Fruit fly (Drosophila melanogaster): Measurements from ENCODE around the gene gammaSnap2.
A peak's percentile ranks its signal among the peaks of the same experiment; 100 is the strongest.

Gene gammaSnap2

dm6 chr3R:10109938-10110337, 11.3 kb downstream of the gammaSnap2 start, which contains the start of gene Fmr1 (continued):
- peak; percentile 41 for TF ChIP-seq gsb-n (tag; optimal IDR thresholded peaks at IDR 0.05)
- no peak for TF ChIP-seq Jarid2 (GFP tag; optimal IDR thresholded peaks at IDR 0.05)
- TF ChIP-seq CG8478 (optimal IDR thresholded peaks at IDR 0.05): no peak
- no peak for TF ChIP-seq CG7556 (GFP tag; optimal IDR thresholded peaks at IDR 0.05)
- TF ChIP-seq CG7987 (GFP tag; optimal IDR thresholded peaks at IDR 0.05): peak; percentile 52
- no peak for TF ChIP-seq dimm (GFP tag; IDR thresholded peaks at IDR 0.05)
- no peak for TF ChIP-seq CG17612 (GFP tag; IDR thresholded peaks at IDR 0.05)
- TF ChIP-seq Hand (GFP tag; optimal IDR thresholded peaks at IDR 0.05): no peak
- no peak for TF ChIP-seq Ssrp (tag; optimal IDR thresholded peaks at IDR 0.05)
- TF ChIP-seq CG7963 (GFP tag; IDR thresholded peaks at IDR 0.05; ENCODE audit: partially characterized antibody): no peak
- peak; percentile 36 for TF ChIP-seq twi (tag; optimal IDR thresholded peaks at IDR 0.05)
- peak; percentile 30 to 73 for TF ChIP-seq tll (GFP tag; optimal IDR thresholded peaks at IDR 0.05)
- TF ChIP-seq CG6254 (GFP tag; optimal IDR thresholded peaks at IDR 0.05): no peak
- TF ChIP-seq NfI (GFP tag; optimal IDR thresholded peaks at IDR 0.05): peak; percentile 67
- peak in 1 of 3 experiments; percentile 45 for TF ChIP-seq lola (GFP tag; optimal IDR thresholded peaks at IDR 0.05)
- TF ChIP-seq CG6765 (GFP tag; optimal IDR thresholded peaks at IDR 0.05): no peak
- TF ChIP-seq Atf3 (GFP tag; optimal IDR thresholded peaks at IDR 0.05): peak; percentile 7
- peak; percentile 33 for TF ChIP-seq Fer2 (tag; optimal IDR thresholded peaks at IDR 0.05)
- peak; percentile 55; the same call in 1 of the 2 replicates for TF ChIP-seq Ptx1 (GFP tag; IDR thresholded peaks at IDR 0.05)
- no peak for TF ChIP-seq Hey (tag; optimal IDR thresholded peaks at IDR 0.05)
- TF ChIP-seq CHES-1-like (GFP tag; optimal IDR thresholded peaks at IDR 0.05): peak; percentile 72
- TF ChIP-seq CG33213 (GFP tag; optimal IDR thresholded peaks at IDR 0.05): peak; percentile 67
- TF ChIP-seq shn (GFP tag; optimal IDR thresholded peaks at IDR 0.05): peak; percentile 60
- peak; percentile 73 for TF ChIP-seq Dad (GFP tag; optimal IDR thresholded peaks at IDR 0.05)
- TF ChIP-seq oc (tag; optimal IDR thresholded peaks at IDR 0.05): no peak
- TF ChIP-seq Max (GFP tag; optimal IDR thresholded peaks at IDR 0.05): peak; percentile 42
- peak; percentile 42 for TF ChIP-seq Sox102F (GFP tag; optimal IDR thresholded peaks at IDR 0.05)
- no peak for TF ChIP-seq ro (GFP tag; IDR thresholded peaks at IDR 0.05)
- no peak for TF ChIP-seq scrt (GFP tag; optimal IDR thresholded peaks at IDR 0.05)
- 0 out of 2 replicates have a peak, but pooled peaks have one; percentile 32 for TF ChIP-seq E2f1 (GFP tag; IDR thresholded peaks at IDR 0.05)
- peak; percentile 65 for TF ChIP-seq grau (tag; optimal IDR thresholded peaks at IDR 0.05)
- no peak for TF ChIP-seq sc (optimal IDR thresholded peaks at IDR 0.05)
- TF ChIP-seq sc (GFP tag; optimal IDR thresholded peaks at IDR 0.05): no peak
- TF ChIP-seq sd (tag; optimal IDR thresholded peaks at IDR 0.05): no peak
- no peak for TF ChIP-seq GATAe (GFP tag; conservative IDR thresholded peaks at IDR 0.05)
- peak; percentile 44 for TF ChIP-seq vfl (GFP tag; optimal IDR thresholded peaks at IDR 0.05)
- TF ChIP-seq unc-4 (GFP tag; IDR thresholded peaks at IDR 0.05; ENCODE audit: partially characterized antibody): no peak
- peak; percentile 49 for TF ChIP-seq slp2 (GFP tag; optimal IDR thresholded peaks at IDR 0.05)
- TF ChIP-seq Sox100B (GFP tag; optimal IDR thresholded peaks at IDR 0.05): no peak
- no peak for TF ChIP-seq CG10565 (GFP tag; optimal IDR thresholded peaks at IDR 0.05)
- peak; percentile 33 for TF ChIP-seq CG10147 (GFP tag; optimal IDR thresholded peaks at IDR 0.05)
- TF ChIP-seq CG17829 (tag; optimal IDR thresholded peaks at IDR 0.05): peak; percentile 61
- no peak for TF ChIP-seq usp (GFP tag; optimal IDR thresholded peaks at IDR 0.05)
- TF ChIP-seq ind (GFP tag; optimal IDR thresholded peaks at IDR 0.05): peak; percentile 64
- TF ChIP-seq lab (GFP tag; optimal IDR thresholded peaks at IDR 0.05): no peak
- peak; percentile 63 for TF ChIP-seq CG4617 (GFP tag; optimal IDR thresholded peaks at IDR 0.05; ENCODE audit: borderline replicate concordance)
- peak; percentile 99 for TF ChIP-seq Myb (GFP tag; optimal IDR thresholded peaks at IDR 0.05)
- TF ChIP-seq sim (GFP tag; IDR thresholded peaks at IDR 0.05): no peak
- no peak for TF ChIP-seq Doc3 (GFP tag; IDR thresholded peaks at IDR 0.05; ENCODE audit: partially characterized antibody)
- TF ChIP-seq CG2120 (GFP tag; optimal IDR thresholded peaks at IDR 0.05): peak; percentile 72
- TF ChIP-seq Deaf1 (tag; optimal IDR thresholded peaks at IDR 0.05): peak; percentile 60

All from whole organism, embryonic.